Worm (Caenorhabditis elegans) whole organism, L4 larva: Measurements from ENCODE around the gene trx-5.

Experiments used
- D1046.2 ChIP-seq: fragments of 200-800 bp; sonication (Bioruptor generic); IDR thresholded peaks from 2 replicates; pipeline ENCODE4 v1.3.6; 2022; ENCODE audit warnings: missing genetic modification characterization, missing compliant biosample characterization
- nhr-42 ChIP-seq: fragments of 200-800 bp; sonication (Bioruptor generic); IDR thresholded peaks from 2 replicates; pipeline ENCODE4 v1.3.6; 2022; ENCODE audit warnings: missing genetic modification characterization, missing compliant biosample characterization

- TF ChIP-seq D1046.2 (GFP tag; lab: Robert Waterston, UW) (no peak), nhr-42 (GFP tag; lab: Robert Waterston, UW) (no peak)
Observed at ce11 chrV:1575493-1576084, 41.4 kb upstream of the trx-5 start.
